Worm (Caenorhabditis elegans) whole organism, late embryonic: ENCODE measurements around the gene F52E1.2.

Source experiments
- C38D4.7 ChIP-seq: fragments of 200-800 bp; sonication (Bioruptor generic); optimal IDR thresholded peaks from 2 replicates; lab custom pipeline; 2018; ENCODE audit warnings: mild to moderate bottlenecking, missing genetic modification characterization, moderate library complexity, missing compliant biosample characterization
- F13H6.1 ChIP-seq: sonication (generic microtip); optimal IDR thresholded peaks from 2 replicates; lab custom pipeline; 2016; ENCODE audit warnings: missing genetic modification characterization, missing compliant biosample characterization
- K02D7.2 ChIP-seq: sonication (generic microtip); optimal IDR thresholded peaks from 2 replicates; lab custom pipeline; 2017; ENCODE audit warnings: mild to moderate bottlenecking, missing genetic modification characterization, missing compliant biosample characterization
- ahr-1 ChIP-seq: sonication (generic microtip); optimal IDR thresholded peaks from 2 replicates; lab custom pipeline; 2016; ENCODE audit warnings: missing genetic modification characterization, missing compliant biosample characterization
- ama-1 ChIP-seq: fragments of 150-350 bp; optimal IDR thresholded peaks from 2 replicates; lab custom pipeline; 2014
- ceh-18 ChIP-seq: sonication (generic microtip); optimal IDR thresholded peaks from 2 replicates; lab custom pipeline; 2016; ENCODE audit warnings: missing genetic modification characterization, missing compliant biosample characterization
- ceh-19 ChIP-seq: fragments of 200-800 bp; sonication (Bioruptor generic); optimal IDR thresholded peaks from 2 replicates; lab custom pipeline; 2018; ENCODE audit warnings: mild to moderate bottlenecking, missing genetic modification characterization, missing compliant biosample characterization
- ceh-2 ChIP-seq: sonication (generic microtip); optimal IDR thresholded peaks from 2 replicates; lab custom pipeline; 2016; ENCODE audit warnings: missing genotype, missing genetic modification characterization, missing compliant biosample characterization
- ceh-22 ChIP-seq: sonication (generic microtip); optimal IDR thresholded peaks from 2 replicates; lab custom pipeline; 2017; ENCODE audit warnings: missing biosample characterization, missing genetic modification characterization
- ceh-48 ChIP-seq: sonication (generic microtip); optimal IDR thresholded peaks from 2 replicates; lab custom pipeline; 2016; ENCODE audit warnings: missing genetic modification characterization, inconsistent platforms, missing compliant biosample characterization
- ceh-6 ChIP-seq: fragments of 200-800 bp; sonication (Bioruptor generic); optimal IDR thresholded peaks from 2 replicates; lab custom pipeline; 2018; ENCODE audit warnings: mild to moderate bottlenecking, missing genetic modification characterization, missing compliant biosample characterization
- ceh-9 ChIP-seq: sonication (generic microtip); optimal IDR thresholded peaks from 2 replicates; lab custom pipeline; 2016; ENCODE audit warnings: mild to moderate bottlenecking, missing genetic modification characterization, inconsistent platforms, missing compliant biosample characterization
- che-1 ChIP-seq: sonication (generic microtip); optimal IDR thresholded peaks from 2 replicates; lab custom pipeline; 2016; ENCODE audit warnings: mild to moderate bottlenecking, missing genetic modification characterization, missing compliant biosample characterization
- dmd-4 ChIP-seq: sonication (generic microtip); optimal IDR thresholded peaks from 2 replicates; lab custom pipeline; 2016; ENCODE audit warnings: borderline replicate concordance, missing genetic modification characterization, missing compliant biosample characterization
- dve-1 ChIP-seq: sonication (generic microtip); optimal IDR thresholded peaks from 2 replicates; lab custom pipeline; 2017; ENCODE audit warnings: antibody characterized with exemption, mild to moderate bottlenecking, missing genetic modification characterization, missing compliant biosample characterization
- elt-2 ChIP-seq: sonication (generic microtip); optimal IDR thresholded peaks from 2 replicates; lab custom pipeline; 2016; ENCODE audit warnings: missing genetic modification reagents, missing genetic modification characterization, missing compliant biosample characterization
- eyg-1 ChIP-seq: sonication (generic microtip); optimal IDR thresholded peaks from 2 replicates; lab custom pipeline; 2016; ENCODE audit warnings: missing genotype, missing genetic modification characterization, missing compliant biosample characterization
- fax-1 ChIP-seq: sonication (generic microtip); optimal IDR thresholded peaks from 2 replicates; lab custom pipeline; 2016; ENCODE audit warnings: missing genotype, missing genetic modification characterization, missing compliant biosample characterization
- fkh-6 ChIP-seq: sonication (generic microtip); optimal IDR thresholded peaks from 2 replicates; lab custom pipeline; 2016; ENCODE audit warnings: missing genetic modification characterization, missing compliant biosample characterization
- hlh-30 ChIP-seq: sonication (generic microtip); optimal IDR thresholded peaks from 2 replicates; lab custom pipeline; 2017; ENCODE audit warnings: antibody characterized with exemption, missing genetic modification characterization, missing compliant biosample characterization; ENCODE audit not compliant: insufficient read depth
- hlh-6 ChIP-seq: sonication (generic microtip); optimal IDR thresholded peaks from 2 replicates; lab custom pipeline; 2016; ENCODE audit warnings: missing genotype, missing genetic modification characterization, missing compliant biosample characterization
- hlh-8 ChIP-seq: sonication (generic microtip); optimal IDR thresholded peaks from 2 replicates; lab custom pipeline; 2016; ENCODE audit warnings: missing genotype, missing genetic modification characterization, missing compliant biosample characterization
- madf-2 ChIP-seq: sonication (generic microtip); optimal IDR thresholded peaks from 2 replicates; lab custom pipeline; 2017; ENCODE audit warnings: missing genetic modification characterization, missing compliant biosample characterization
- mec-3 ChIP-seq: sonication (generic microtip); optimal IDR thresholded peaks from 2 replicates; lab custom pipeline; 2016; ENCODE audit warnings: borderline replicate concordance, missing genetic modification characterization, missing compliant biosample characterization
- nfya-1 ChIP-seq: sonication (generic microtip); optimal IDR thresholded peaks from 2 replicates; lab custom pipeline; 2017; ENCODE audit warnings: missing genetic modification characterization, mild to moderate bottlenecking, missing compliant biosample characterization, antibody characterized with exemption, moderate library complexity
- nhr-232 ChIP-seq: sonication (generic microtip); optimal IDR thresholded peaks from 2 replicates; lab custom pipeline; 2016; ENCODE audit warnings: missing genetic modification characterization, missing compliant biosample characterization
- pha-4 ChIP-seq: fragments of 150-350 bp; optimal IDR thresholded peaks from 2 replicates; lab custom pipeline; 2018; ENCODE audit warnings: missing biosample characterization, missing genetic modification reagents, missing genetic modification characterization
- pqm-1 ChIP-seq: sonication (generic microtip); optimal IDR thresholded peaks from 2 replicates; lab custom pipeline; 2016; ENCODE audit warnings: missing genetic modification characterization, missing compliant biosample characterization
- pros-1 ChIP-seq: fragments of 150-350 bp; optimal IDR thresholded peaks from 2 replicates; lab custom pipeline; 2014; ENCODE audit warnings: missing biosample characterization, missing genetic modification reagents, missing genetic modification characterization
- ref-2 ChIP-seq: sonication (generic microtip); optimal IDR thresholded peaks from 2 replicates; lab custom pipeline; 2016; ENCODE audit warnings: missing genetic modification characterization, missing compliant biosample characterization
- rnt-1 ChIP-seq: sonication (generic microtip); optimal IDR thresholded peaks from 2 replicates; lab custom pipeline; 2016; ENCODE audit warnings: missing genetic modification characterization, missing compliant biosample characterization
- sdc-2 ChIP-seq: sonication (generic microtip); optimal IDR thresholded peaks from 2 replicates; lab custom pipeline; 2016; ENCODE audit warnings: missing genotype, missing genetic modification characterization, missing compliant biosample characterization
- sox-2 ChIP-seq: fragments of 200-800 bp; sonication (Bioruptor generic); IDR thresholded peaks from 2 replicates; pipeline ENCODE4 v1.3.6; 2022; ENCODE audit warnings: missing genetic modification reagents, missing genetic modification characterization, missing compliant biosample characterization
- tbx-2 ChIP-seq: sonication (generic microtip); optimal IDR thresholded peaks from 2 replicates; lab custom pipeline; 2016; ENCODE audit warnings: missing genetic modification characterization, missing compliant biosample characterization
- tbx-7 ChIP-seq: sonication (generic microtip); optimal IDR thresholded peaks from 2 replicates; lab custom pipeline; 2016; ENCODE audit warnings: missing genotype, missing genetic modification characterization, missing compliant biosample characterization
- ttx-3 ChIP-seq: sonication (generic microtip); optimal IDR thresholded peaks from 2 replicates; lab custom pipeline; 2016; ENCODE audit warnings: missing genetic modification reagents, missing genetic modification characterization, missing compliant biosample characterization
- unc-3 ChIP-seq, 2 experiments: fragments of 200-800 bp in 1 of 2; sonication (Bioruptor generic) in 1 of 2; sonication (generic microtip) in 1 of 2; conservative IDR thresholded peaks in 1 of 2; optimal IDR thresholded peaks in 1 of 2; 2 replicates each; pipeline versions ENCODE4 v1.3.6 to Lab custom; 2016 to 2022; ENCODE audit warnings: missing compliant biosample characterization in 2 of 2, missing genetic modification characterization in 2 of 2, missing genetic modification reagents in 1 of 2
- unc-42 ChIP-seq: sonication (generic microtip); optimal IDR thresholded peaks from 2 replicates; lab custom pipeline; 2016; ENCODE audit warnings: missing genotype, missing genetic modification characterization, missing compliant biosample characterization
- unc-86 ChIP-seq: sonication (generic microtip); optimal IDR thresholded peaks from 2 replicates; lab custom pipeline; 2016; ENCODE audit warnings: missing genetic modification characterization, missing compliant biosample characterization
- zip-5 ChIP-seq: sonication (generic microtip); optimal IDR thresholded peaks from 2 replicates; lab custom pipeline; 2016; ENCODE audit warnings: missing genetic modification characterization, missing compliant biosample characterization
- ztf-16 ChIP-seq: sonication (generic microtip); optimal IDR thresholded peaks from 2 replicates; lab custom pipeline; 2017; ENCODE audit warnings: missing genetic modification characterization, missing compliant biosample characterization

Gene F52E1.2

DNA sequence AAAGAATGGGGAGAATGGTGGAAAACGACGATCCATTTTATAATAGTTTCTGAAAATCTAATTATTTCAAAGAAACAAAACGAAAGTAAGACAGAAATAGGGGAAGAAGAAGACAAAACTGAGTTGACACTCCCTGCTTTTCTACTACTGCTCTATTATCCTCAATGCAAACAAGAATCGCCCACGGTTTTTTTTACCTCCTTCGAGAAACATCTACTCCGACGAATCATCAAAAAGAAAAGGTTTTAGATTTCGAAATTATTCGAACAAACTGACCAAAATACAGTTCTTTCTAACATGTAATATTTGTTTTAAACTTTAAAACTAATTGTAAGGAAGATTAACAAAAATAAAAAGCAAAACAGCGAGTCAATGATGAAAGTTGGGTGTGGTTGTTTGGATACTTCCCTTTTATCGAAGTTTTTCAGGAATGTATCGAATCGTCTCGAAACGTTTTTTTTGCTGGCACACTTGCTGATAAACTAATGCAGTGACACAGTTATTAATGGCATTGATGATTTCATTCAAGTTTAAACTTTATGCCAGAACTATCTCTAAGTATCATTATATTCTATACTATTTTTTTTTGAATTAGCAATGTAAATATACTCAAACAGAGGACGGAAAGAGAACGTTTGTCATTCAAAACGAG, 24.4 kb upstream of the F52E1.2 start, which contains the start of gene hsp-17:
Gene hsp-17, minus strand, starts transcription at position 51 of the 652 bp plus-strand sequence.
- TF ChIP-seq fkh-6 (tag; lab: Kevin White, UChicago) (no peak), ceh-9 (tag; lab: Kevin White, UChicago) (no peak), ceh-2 (tag; lab: Kevin White, UChicago) (no peak), nhr-232 (tag; lab: Kevin White, UChicago) (no peak), ceh-6 (no peak), C38D4.7 (GFP tag; lab: Kevin White, UChicago) (no peak), hlh-30 (tag; lab: Kevin White, UChicago) (no peak), hlh-8 (tag; lab: Kevin White, UChicago) (no peak), tbx-2 (tag; lab: Kevin White, UChicago) (no peak), pha-4 (no peak), fax-1 (tag; lab: Kevin White, UChicago) (no peak), ceh-19 (GFP tag; lab: Kevin White, UChicago) (no peak), elt-2 (tag; lab: Kevin White, UChicago) (no peak), madf-2 (tag; lab: Kevin White, UChicago) (no peak), ztf-16 (tag; lab: Kevin White, UChicago) (no peak), unc-86 (tag; lab: Kevin White, UChicago) (no peak), unc-42 (no peak), ahr-1 (no peak)
- TF ChIP-seq, all 69 proteins: peak for 0

DNA sequence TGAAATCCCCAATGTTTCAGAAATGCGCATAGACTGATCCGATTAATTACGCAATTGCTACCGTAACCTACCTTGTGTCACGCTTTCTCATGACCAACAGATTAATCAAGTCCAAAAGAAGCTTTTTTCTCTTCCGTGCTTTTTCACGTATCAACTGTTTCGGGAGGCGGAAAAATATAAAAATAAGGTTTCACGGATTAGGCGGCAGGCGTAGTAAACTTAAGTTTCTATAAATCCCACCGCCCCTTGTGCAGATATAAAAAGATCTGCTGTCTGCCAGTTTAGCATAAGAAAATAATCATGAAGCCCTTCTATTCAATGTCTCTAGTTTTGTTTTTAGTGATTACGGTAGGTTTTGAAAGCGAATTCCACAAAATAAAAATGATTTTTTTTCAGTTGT, 23.3 kb upstream of the F52E1.2 start, which contains the start of gene gcy-7:
Gene gcy-7, plus strand, starts transcription at position 301 of the 400 bp plus-strand sequence.
- TF ChIP-seq C38D4.7 (GFP tag; lab: Kevin White, UChicago) (no peak), tbx-7 (tag; lab: Kevin White, UChicago) (no peak), pha-4 (no peak), unc-3 (GFP tag; conservative IDR thresholded peaks at IDR 0.05; lab: Robert Waterston, UW) (no peak), unc-3 (tag; optimal IDR thresholded peaks at IDR 0.05; lab: Kevin White, UChicago) (no peak), ttx-3 (no peak), nhr-232 (tag; lab: Kevin White, UChicago) (no peak), F13H6.1 (tag; lab: Kevin White, UChicago) (no peak), ceh-2 (tag; lab: Kevin White, UChicago) (no peak), mec-3 (no peak), sox-2 (no peak), hlh-6 (tag; lab: Kevin White, UChicago) (no peak)
- TF ChIP-seq, all 69 proteins: peak for 0

DNA sequence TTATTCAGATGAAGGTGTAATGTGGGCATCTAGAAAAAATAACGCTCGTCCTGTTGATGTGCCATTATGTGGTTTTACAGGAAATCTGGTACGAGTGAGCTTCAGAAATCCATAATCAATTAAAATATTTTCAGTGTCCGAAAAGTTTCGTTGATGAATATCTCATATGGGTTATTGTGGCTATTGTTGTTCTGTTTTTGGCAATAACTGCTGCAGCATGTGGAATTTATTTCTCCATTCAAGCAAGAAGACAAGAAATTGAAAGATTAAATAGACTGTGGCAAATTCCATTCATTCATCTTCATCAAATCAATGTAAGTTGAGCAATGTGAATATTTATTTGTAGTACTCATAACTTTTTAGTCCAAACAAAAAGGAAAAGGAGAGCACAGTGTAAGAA, 21.1 kb upstream of the F52E1.2 start:
- no peak for TF ChIP-seq ceh-22 (tag; lab: Kevin White, UChicago)
- no peak for TF ChIP-seq C38D4.7 (GFP tag; lab: Kevin White, UChicago)
- TF ChIP-seq hlh-8 (tag; lab: Kevin White, UChicago), result no peak
- no peak for TF ChIP-seq nfya-1
- TF ChIP-seq eyg-1 (tag; lab: Kevin White, UChicago), result no peak
- no peak for TF ChIP-seq unc-42
- TF ChIP-seq ref-2 (tag; lab: Kevin White, UChicago), result no peak
- TF ChIP-seq ceh-6, result no peak

DNA sequence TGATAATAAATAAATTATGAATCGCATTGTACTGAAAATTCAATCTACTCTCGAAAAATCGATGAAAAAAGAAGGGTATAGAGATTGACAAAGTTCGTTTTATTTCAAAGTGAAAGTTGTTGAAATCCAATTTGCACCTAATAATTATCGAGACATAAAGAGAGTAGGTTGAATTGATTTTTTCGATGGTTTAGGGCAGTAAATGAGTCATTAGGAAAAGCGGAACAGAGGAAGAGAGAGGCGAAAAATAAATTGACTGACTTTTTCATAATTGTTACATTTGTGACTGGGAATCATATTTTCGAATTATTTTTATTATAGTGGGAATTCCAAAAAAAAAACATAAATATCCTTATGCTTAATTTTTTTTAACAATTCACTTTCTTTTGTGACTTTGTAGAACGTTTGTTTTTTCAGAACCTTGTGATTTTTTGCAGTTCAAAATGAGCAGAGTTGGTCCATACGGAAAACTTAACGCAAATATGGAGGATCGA, 16.0 kb upstream of the F52E1.2 start, which contains the start of the genes pho-6 and F52E1.3:
Gene pho-6, minus strand, starts transcription at position 101 of the 494 bp plus-strand sequence.
Gene F52E1.3, plus strand, starts transcription at position 444 of the 494 bp plus-strand sequence.
- TF ChIP-seq sdc-2, result no peak
- TF ChIP-seq ahr-1, result no peak
- no peak for TF ChIP-seq che-1 (tag; lab: Kevin White, UChicago)
- TF ChIP-seq ama-1 (lab: Kevin White, UChicago), result no peak
- no peak for TF ChIP-seq K02D7.2 (tag; lab: Kevin White, UChicago)
- no peak for TF ChIP-seq nhr-232 (tag; lab: Kevin White, UChicago)
- no peak for TF ChIP-seq rnt-1 (tag; lab: Kevin White, UChicago)
- no peak for TF ChIP-seq ceh-18
- TF ChIP-seq pqm-1 (tag; lab: Kevin White, UChicago), result no peak
- TF ChIP-seq ceh-48, result no peak
- TF ChIP-seq dmd-4 (tag; lab: Kevin White, UChicago), result no peak
- TF ChIP-seq fax-1 (tag; lab: Kevin White, UChicago), result no peak
- TF ChIP-seq pros-1, result no peak
- no peak for TF ChIP-seq dve-1 (tag; lab: Kevin White, UChicago)
- no peak for TF ChIP-seq zip-5 (tag; lab: Kevin White, UChicago)
- TF ChIP-seq tbx-2 (tag; lab: Kevin White, UChicago), result no peak
- TF ChIP-seq, all 69 proteins: peak for 0
